Worm (Caenorhabditis elegans) whole organism, early embryonic: ENCODE data around the gene lgc-39.

ENCODE experiments used
- B0310.2 ChIP-seq: sonication (generic microtip); optimal IDR thresholded peaks from 2 replicates; lab custom pipeline; 2016; ENCODE audit warnings: mild to moderate bottlenecking, missing genetic modification characterization, missing compliant biosample characterization
- F13C5.2 ChIP-seq: sonication (generic microtip); optimal IDR thresholded peaks from 2 replicates; lab custom pipeline; 2017; ENCODE audit warnings: mild to moderate bottlenecking, missing genetic modification characterization, inconsistent platforms, missing compliant biosample characterization
- aly-1 ChIP-seq: sonication (generic microtip); optimal IDR thresholded peaks from 2 replicates; lab custom pipeline; 2016; ENCODE audit warnings: missing genetic modification characterization, missing compliant biosample characterization
- ama-1 ChIP-seq: fragments of 150-350 bp; optimal IDR thresholded peaks from 2 replicates; lab custom pipeline; 2014
- ceh-13 ChIP-seq: fragments of 200-800 bp; sonication (Bioruptor generic); optimal IDR thresholded peaks from 2 replicates; lab custom pipeline; 2018; ENCODE audit warnings: mild to moderate bottlenecking, missing genetic modification characterization, missing compliant biosample characterization
- ceh-36 ChIP-seq: sonication (generic microtip); optimal IDR thresholded peaks from 2 replicates; lab custom pipeline; 2016; ENCODE audit warnings: missing genetic modification characterization, inconsistent platforms, missing compliant biosample characterization
- ets-7 ChIP-seq: sonication (generic microtip); optimal IDR thresholded peaks from 2 replicates; lab custom pipeline; 2016; ENCODE audit warnings: missing genotype, missing genetic modification characterization, missing compliant biosample characterization
- flt-1 ChIP-seq: fragments of 200-800 bp; sonication (Bioruptor generic); IDR thresholded peaks from 2 replicates; pipeline ENCODE4 v1.3.6; 2022; ENCODE audit warnings: missing genetic modification characterization, missing compliant biosample characterization
- hmbx-1 ChIP-seq: sonication (generic microtip); optimal IDR thresholded peaks from 2 replicates; lab custom pipeline; 2016; ENCODE audit warnings: mild to moderate bottlenecking, missing genetic modification characterization, missing compliant biosample characterization
- hmg-4 ChIP-seq: fragments of 200-800 bp; sonication (Bioruptor generic); optimal IDR thresholded peaks from 2 replicates; lab custom pipeline; 2018; ENCODE audit warnings: mild to moderate bottlenecking, missing genetic modification characterization, missing compliant biosample characterization
- hnd-1 ChIP-seq: sonication (generic microtip); optimal IDR thresholded peaks from 2 replicates; lab custom pipeline; 2016; ENCODE audit warnings: missing genetic modification characterization, missing compliant biosample characterization
- pes-1 ChIP-seq: fragments of 200-800 bp; sonication (Bioruptor generic); IDR thresholded peaks from 2 replicates; pipeline ENCODE4 v1.3.6; 2022; ENCODE audit warnings: missing genetic modification reagents, missing genetic modification characterization, missing compliant biosample characterization
- scrt-1 ChIP-seq: fragments of 200-800 bp; sonication (Bioruptor generic); IDR thresholded peaks from 2 replicates; pipeline ENCODE4 v1.3.6; 2022; ENCODE audit warnings: missing genetic modification characterization, missing compliant biosample characterization
- sea-1 ChIP-seq: fragments of 200-800 bp; sonication (Bioruptor generic); conservative IDR thresholded peaks from 2 replicates; pipeline ENCODE4 v1.3.6; 2022; ENCODE audit warnings: missing genetic modification characterization, missing compliant biosample characterization
- tbx-11 ChIP-seq: fragments of 200-800 bp; sonication (Bioruptor generic); IDR thresholded peaks from 2 replicates; pipeline ENCODE4 v1.3.6; 2022; ENCODE audit warnings: missing genetic modification characterization, missing compliant biosample characterization
- tbx-37 ChIP-seq: fragments of 200-800 bp; sonication (Bioruptor generic); conservative IDR thresholded peaks from 2 replicates; pipeline ENCODE4 v1.3.6; 2022; ENCODE audit warnings: missing genetic modification reagents, missing genetic modification characterization, missing compliant biosample characterization
- tra-4 ChIP-seq: sonication (generic microtip); optimal IDR thresholded peaks from 2 replicates; lab custom pipeline; 2017; ENCODE audit warnings: missing genetic modification characterization, missing compliant biosample characterization

The lgc-39 gene

DNA sequence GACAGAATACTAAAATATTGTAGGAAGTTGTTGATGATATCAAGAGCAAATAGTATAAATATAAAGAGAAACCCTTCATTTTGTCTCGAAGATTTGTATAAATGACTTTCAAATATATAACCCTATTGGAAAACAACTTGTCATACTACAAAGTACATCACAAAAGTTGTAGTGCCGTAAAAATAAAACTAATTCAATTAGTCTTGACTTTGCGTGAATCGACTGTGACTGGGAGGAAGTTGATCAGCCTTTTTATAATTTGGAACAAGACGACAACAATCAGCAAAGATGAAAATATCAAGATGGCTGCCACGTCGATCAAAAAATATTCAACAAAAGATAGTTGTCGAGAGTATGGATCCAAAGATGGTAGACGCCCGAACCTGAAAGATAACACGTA, 33.4 kb upstream of the lgc-39 start, which contains the start of gene ugt-40:
ugt-40 (minus strand) TSS at position 101 of the 400 bp plus-strand sequence.
- no peak for TF ChIP-seq aly-1 (tag; lab: Kevin White, UChicago)
- TF ChIP-seq hmg-4 (GFP tag; lab: Kevin White, UChicago) = no peak
- TF ChIP-seq tbx-11 (GFP tag; lab: Robert Waterston, UW) = no peak
- no peak for TF ChIP-seq ceh-36 (tag; lab: Kevin White, UChicago)
- TF ChIP-seq pes-1 (GFP tag; lab: Robert Waterston, UW) = no peak
- TF ChIP-seq B0310.2 = no peak
- TF ChIP-seq tbx-37 (GFP tag; lab: Robert Waterston, UW) = no peak
- no peak for TF ChIP-seq flt-1
- no peak for TF ChIP-seq sea-1
- no peak for TF ChIP-seq F13C5.2 (tag; lab: Kevin White, UChicago)
- no peak for TF ChIP-seq hmbx-1
- no peak for TF ChIP-seq scrt-1 (GFP tag; lab: Robert Waterston, UW)
- TF ChIP-seq hnd-1 = no peak
- TF ChIP-seq ama-1 (lab: Kevin White, UChicago) = no peak
- no peak for TF ChIP-seq ets-7 (tag; lab: Kevin White, UChicago)
- no peak for TF ChIP-seq ceh-13 (GFP tag; lab: Kevin White, UChicago)

DNA sequence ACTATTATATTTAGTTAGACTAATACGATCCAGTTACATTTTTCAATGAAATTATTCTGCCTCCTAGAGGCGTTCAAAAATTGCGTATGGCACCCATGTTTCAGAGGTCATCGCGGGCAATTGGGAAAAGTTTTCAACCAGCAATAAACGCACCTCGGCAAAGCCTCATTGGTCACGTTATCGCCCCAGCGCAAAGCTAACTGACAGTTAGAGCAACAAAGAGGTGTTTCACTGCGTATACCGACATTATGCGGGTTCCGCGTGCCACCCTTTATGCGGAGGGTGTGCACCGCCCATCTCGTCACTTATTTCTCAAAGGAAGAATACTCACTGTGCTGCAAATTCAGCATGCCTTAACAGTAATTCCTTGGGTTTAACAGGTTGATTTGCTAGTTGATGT, 32.6 kb upstream of the lgc-39 start:
- TF ChIP-seq tbx-11 (GFP tag; lab: Robert Waterston, UW) (0 out of 2 replicates have a peak, but pooled peaks have one; percentile 29), sea-1 (0 out of 2 replicates have a peak, but pooled peaks have one; percentile 37), tbx-37 (GFP tag; lab: Robert Waterston, UW) (no peak)

DNA sequence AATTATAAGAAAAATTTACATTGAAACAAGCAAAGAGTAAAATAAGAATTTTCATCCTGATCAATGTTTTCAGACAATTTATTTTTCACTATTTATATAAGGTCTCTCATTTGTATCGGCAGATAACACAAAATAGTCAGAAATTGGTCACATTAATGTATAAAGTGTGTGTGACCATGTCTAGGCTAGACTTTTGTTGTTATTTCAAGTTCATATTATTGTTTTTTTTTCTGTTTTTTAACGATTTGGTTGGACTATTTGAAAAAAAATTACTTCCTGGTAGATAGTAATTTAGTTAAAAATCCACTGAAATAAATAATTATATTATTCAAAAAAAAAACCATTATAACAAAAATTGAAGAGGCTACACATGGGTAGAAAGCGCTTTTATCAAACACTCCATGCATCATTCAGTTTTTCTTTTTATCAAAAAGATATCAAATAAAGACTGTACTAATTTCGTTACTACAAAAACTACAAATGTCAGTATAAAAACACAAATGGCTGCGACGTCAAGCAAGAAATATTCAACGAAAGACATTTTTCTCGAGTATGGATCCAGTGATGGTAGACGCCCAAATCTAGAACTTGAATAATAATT, 30.0 kb upstream of the lgc-39 start, which contains the start of gene ugt-37:
ugt-37 (minus strand) TSS at position 69 of the 601 bp plus-strand sequence.
- TF ChIP-seq sea-1 = no peak
- no peak for TF ChIP-seq ets-7 (tag; lab: Kevin White, UChicago)
- TF ChIP-seq tbx-11 (GFP tag; lab: Robert Waterston, UW) = no peak
- no peak for TF ChIP-seq B0310.2

DNA sequence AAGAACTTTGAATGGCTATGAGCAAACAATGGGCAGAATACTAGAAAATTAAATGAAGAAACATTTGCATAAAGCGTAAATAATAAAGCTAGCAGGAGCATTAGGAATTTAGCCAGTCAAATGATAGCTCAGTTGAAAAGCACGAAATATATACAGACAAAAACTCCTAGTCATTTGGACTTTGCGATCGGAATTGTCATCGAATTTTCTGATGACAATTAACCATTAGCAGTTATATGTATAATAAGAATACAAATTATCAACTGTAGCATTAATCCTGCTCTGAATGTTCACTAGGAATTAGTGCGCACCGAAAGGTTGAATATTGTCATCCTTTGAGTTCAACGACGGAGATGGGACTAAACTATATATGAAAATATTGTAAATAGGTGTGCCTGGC, 27.9 kb upstream of the lgc-39 start, which contains the start of gene ugt-38:
ugt-38 (minus strand) TSS at position 101 of the 400 bp plus-strand sequence.
- TF ChIP-seq ama-1 (lab: Kevin White, UChicago) = no peak
- no peak for TF ChIP-seq tbx-11 (GFP tag; lab: Robert Waterston, UW)
- no peak for TF ChIP-seq ceh-36 (tag; lab: Kevin White, UChicago)
- no peak for TF ChIP-seq tbx-37 (GFP tag; lab: Robert Waterston, UW)
- TF ChIP-seq ceh-13 (GFP tag; lab: Kevin White, UChicago) = no peak
- TF ChIP-seq aly-1 (tag; lab: Kevin White, UChicago) = no peak
- no peak for TF ChIP-seq ets-7 (tag; lab: Kevin White, UChicago)
- no peak for TF ChIP-seq flt-1
- no peak for TF ChIP-seq sea-1
- no peak for TF ChIP-seq hnd-1
- no peak for TF ChIP-seq hmg-4 (GFP tag; lab: Kevin White, UChicago)
- no peak for TF ChIP-seq hmbx-1
- no peak for TF ChIP-seq F13C5.2 (tag; lab: Kevin White, UChicago)
- no peak for TF ChIP-seq pes-1 (GFP tag; lab: Robert Waterston, UW)
- TF ChIP-seq tra-4 = no peak
- TF ChIP-seq B0310.2 = no peak

DNA sequence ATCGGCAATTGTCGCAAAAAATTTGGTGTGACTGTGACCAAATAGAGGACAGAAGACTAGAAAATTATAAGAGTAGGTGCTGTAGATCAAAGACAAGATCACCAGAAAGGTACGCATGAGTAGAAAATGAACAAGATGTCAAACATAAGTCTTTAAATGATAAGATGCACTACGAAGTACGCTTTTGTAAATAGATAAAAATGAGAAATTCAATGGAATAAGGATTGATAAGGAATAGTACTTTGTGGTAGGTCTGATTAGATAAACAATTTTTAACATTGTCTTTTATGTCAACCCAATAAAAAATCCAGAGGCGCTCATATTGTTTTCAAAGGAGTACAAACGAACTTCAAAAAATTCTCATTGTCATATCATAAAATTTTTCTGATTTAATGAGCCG, 24.7 kb upstream of the lgc-39 start, which contains the start of gene F10D2.8:
F10D2.8 (minus strand) TSS at position 145 of the 400 bp plus-strand sequence.
- TF ChIP-seq ceh-36 (tag; lab: Kevin White, UChicago) = no peak
- no peak for TF ChIP-seq tbx-37 (GFP tag; lab: Robert Waterston, UW)
- no peak for TF ChIP-seq hmg-4 (GFP tag; lab: Kevin White, UChicago)
- no peak for TF ChIP-seq F13C5.2 (tag; lab: Kevin White, UChicago)
- no peak for TF ChIP-seq scrt-1 (GFP tag; lab: Robert Waterston, UW)
- TF ChIP-seq aly-1 (tag; lab: Kevin White, UChicago) = no peak
- TF ChIP-seq tbx-11 (GFP tag; lab: Robert Waterston, UW) = no peak
- TF ChIP-seq ceh-13 (GFP tag; lab: Kevin White, UChicago) = no peak
- no peak for TF ChIP-seq tra-4
- no peak for TF ChIP-seq flt-1
- TF ChIP-seq hmbx-1 = no peak
- TF ChIP-seq B0310.2 = no peak
- TF ChIP-seq hnd-1 = no peak
- no peak for TF ChIP-seq pes-1 (GFP tag; lab: Robert Waterston, UW)
- TF ChIP-seq sea-1 = no peak
- no peak for TF ChIP-seq ets-7 (tag; lab: Kevin White, UChicago)
- TF ChIP-seq ama-1 (lab: Kevin White, UChicago) = no peak

DNA sequence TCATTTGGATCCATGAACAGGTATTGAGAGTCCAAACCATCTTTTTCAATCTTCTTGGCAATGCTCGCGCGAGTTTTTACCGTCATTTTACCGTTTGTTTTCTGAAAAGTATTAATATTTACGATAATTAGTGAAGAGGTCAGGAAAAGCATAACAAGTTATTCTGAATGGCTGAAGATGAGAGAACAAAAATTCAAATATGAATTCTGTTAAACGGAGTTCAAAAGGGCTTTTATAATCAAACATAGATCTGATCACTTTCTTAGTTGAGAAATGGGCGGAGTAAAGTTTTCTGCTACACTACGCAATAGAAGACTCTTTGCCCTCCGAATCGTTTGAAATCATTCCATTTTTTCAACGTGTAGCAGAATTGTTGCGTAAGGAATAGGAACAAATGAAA, 22.3 kb upstream of the lgc-39 start, which contains the start of gene fat-7:
fat-7 (minus strand) TSS at position 101 of the 400 bp plus-strand sequence.
- no peak for TF ChIP-seq tbx-37 (GFP tag; lab: Robert Waterston, UW)
- no peak for TF ChIP-seq ceh-13 (GFP tag; lab: Kevin White, UChicago)
- TF ChIP-seq pes-1 (GFP tag; lab: Robert Waterston, UW) = no peak
- no peak for TF ChIP-seq aly-1 (tag; lab: Kevin White, UChicago)
- TF ChIP-seq sea-1 = no peak
- TF ChIP-seq F13C5.2 (tag; lab: Kevin White, UChicago) = no peak
- TF ChIP-seq ama-1 (lab: Kevin White, UChicago) = no peak
- TF ChIP-seq tra-4 = no peak
- no peak for TF ChIP-seq ceh-36 (tag; lab: Kevin White, UChicago)
- no peak for TF ChIP-seq flt-1
- no peak for TF ChIP-seq tbx-11 (GFP tag; lab: Robert Waterston, UW)
- no peak for TF ChIP-seq hmbx-1
- TF ChIP-seq hnd-1 = no peak
- TF ChIP-seq B0310.2 = no peak

DNA sequence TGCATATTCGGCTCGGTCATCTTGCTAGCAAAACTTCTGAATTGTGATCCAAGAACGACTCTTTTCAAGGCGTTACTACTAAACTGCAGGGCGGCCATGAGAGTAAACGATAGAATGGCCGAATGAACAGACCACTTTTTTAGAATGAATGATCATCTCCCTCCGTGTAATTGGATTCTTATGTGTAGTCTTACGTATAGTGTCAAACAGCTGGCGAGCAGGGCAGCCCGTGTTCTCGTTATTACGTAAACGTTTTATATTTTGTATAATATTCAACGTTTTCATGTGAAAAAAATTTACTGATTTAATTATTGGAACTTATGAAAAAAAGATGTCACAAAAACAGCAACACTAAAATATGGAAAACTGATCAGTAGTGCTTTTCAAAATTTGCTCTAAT, 19.2 kb upstream of the lgc-39 start, which contains the start of gene F10D2.10:
F10D2.10 (minus strand) TSS at position 101 of the 400 bp plus-strand sequence.
- TF ChIP-seq B0310.2 (no peak), ama-1 (lab: Kevin White, UChicago) (no peak), hnd-1 (no peak), flt-1 (no peak), tra-4 (no peak)
